Fruit fly (Drosophila melanogaster) whole organism, prepupa: ENCODE results near the gene to.

Experiments
- CG10631 ChIP-seq: fragments of 200-800 bp; sonication (Bioruptor generic); optimal IDR thresholded peaks from 2 replicates; lab custom pipeline; 2016; ENCODE audit warnings: missing biosample characterization, missing genetic modification characterization
- CG10669 ChIP-seq: fragments of 200-800 bp; sonication (Bioruptor generic); optimal IDR thresholded peaks from 3 replicates; lab custom pipeline; 2018; ENCODE audit warnings: missing biosample characterization, mild to moderate bottlenecking, missing genetic modification characterization, moderate library complexity
- CG11294 ChIP-seq: fragments of 200-800 bp; sonication (Bioruptor generic); IDR thresholded peaks from 2 replicates; pipeline ENCODE4 v1.3.6; 2022; ENCODE audit warnings: missing biosample characterization, missing genetic modification characterization
- CG15336 ChIP-seq: fragments of 200-800 bp; sonication (Bioruptor generic); IDR thresholded peaks from 2 replicates; pipeline ENCODE4 v1.3.6; 2022; ENCODE audit warnings: missing biosample characterization, missing genetic modification characterization
- CG1621 ChIP-seq: fragments of 200-800 bp; sonication (Bioruptor generic); optimal IDR thresholded peaks from 3 replicates; lab custom pipeline; 2018; ENCODE audit warnings: missing biosample characterization, mild to moderate bottlenecking, missing genetic modification characterization
- CG16779 ChIP-seq: fragments of 200-800 bp; sonication (Bioruptor generic); optimal IDR thresholded peaks from 3 replicates; lab custom pipeline; 2017; ENCODE audit warnings: missing biosample characterization, mild to moderate bottlenecking, missing genetic modification characterization
- CG3032 ChIP-seq: fragments of 200-800 bp; optimal IDR thresholded peaks from 2 replicates; lab custom pipeline; 2019; ENCODE audit warnings: missing biosample characterization, mild to moderate bottlenecking, missing genetic modification characterization, moderate library complexity
- CG31627 ChIP-seq: fragments of 200-800 bp; sonication (Bioruptor generic); optimal IDR thresholded peaks from 3 replicates; lab custom pipeline; 2016; ENCODE audit warnings: missing biosample characterization, missing genetic modification characterization
- CG32006 ChIP-seq: fragments of 200-800 bp; sonication (Bioruptor generic); optimal IDR thresholded peaks from 3 replicates; lab custom pipeline; 2017; ENCODE audit warnings: missing biosample characterization, mild to moderate bottlenecking, missing genetic modification characterization
- CG3919 ChIP-seq: fragments of 200-800 bp; sonication (Bioruptor generic); optimal IDR thresholded peaks from 3 replicates; lab custom pipeline; 2016; ENCODE audit warnings: missing biosample characterization, missing genetic modification characterization
- CG6276 ChIP-seq: fragments of 200-800 bp; sonication (Bioruptor generic); optimal IDR thresholded peaks from 2 replicates; lab custom pipeline; 2017; ENCODE audit warnings: missing biosample characterization, mild to moderate bottlenecking, missing genetic modification characterization
- CG6792 ChIP-seq: fragments of 200-800 bp; sonication (Bioruptor generic); optimal IDR thresholded peaks from 3 replicates; lab custom pipeline; 2016; ENCODE audit warnings: missing biosample characterization, missing genetic modification characterization
- CG6808 ChIP-seq: fragments of 200-800 bp; sonication (Bioruptor generic); optimal IDR thresholded peaks from 3 replicates; lab custom pipeline; 2017; ENCODE audit warnings: missing biosample characterization, missing genetic modification characterization, mild to moderate bottlenecking, moderate library complexity, missing genetic modification reagents
- CG6854 ChIP-seq: fragments of 200-800 bp; sonication (Bioruptor generic); optimal IDR thresholded peaks from 2 replicates; lab custom pipeline; 2017; ENCODE audit warnings: missing biosample characterization, mild to moderate bottlenecking, missing genetic modification characterization
- CG7368 ChIP-seq: fragments of 200-800 bp; sonication (Bioruptor generic); optimal IDR thresholded peaks from 3 replicates; lab custom pipeline; 2016; ENCODE audit warnings: missing biosample characterization, missing genetic modification characterization
- CG8319 ChIP-seq: fragments of 200-800 bp; sonication (Bioruptor generic); optimal IDR thresholded peaks from 3 replicates; lab custom pipeline; 2016; ENCODE audit warnings: missing biosample characterization, missing genetic modification characterization
- CG9139 ChIP-seq: fragments of 200-800 bp; sonication (Bioruptor generic); optimal IDR thresholded peaks from 3 replicates; lab custom pipeline; 2017; ENCODE audit warnings: missing biosample characterization, mild to moderate bottlenecking, missing genetic modification characterization
- Eip75B ChIP-seq: fragments of 200-800 bp; sonication (Bioruptor generic); optimal IDR thresholded peaks from 3 replicates; lab custom pipeline; 2016; ENCODE audit warnings: missing biosample characterization, missing genetic modification characterization
- Eip78C ChIP-seq: fragments of 200-800 bp; sonication (Bioruptor generic); peaks from one replicate; lab custom pipeline; 2016; ENCODE audit warnings: missing biosample characterization, missing genetic modification characterization
- Eip93F ChIP-seq: fragments of 200-800 bp; sonication (Bioruptor generic); optimal IDR thresholded peaks from 2 replicates; lab custom pipeline; 2016; ENCODE audit warnings: missing biosample characterization, mild to moderate bottlenecking, missing genetic modification characterization
- Ets21C ChIP-seq: fragments of 200-800 bp; sonication (Bioruptor generic); optimal IDR thresholded peaks from 3 replicates; lab custom pipeline; 2016; ENCODE audit warnings: missing biosample characterization, missing genetic modification characterization
- Ets96B ChIP-seq: fragments of 200-800 bp; optimal IDR thresholded peaks from 2 replicates; lab custom pipeline; 2019; ENCODE audit warnings: missing biosample characterization, mild to moderate bottlenecking, missing genetic modification characterization, moderate library complexity
- Hr39 ChIP-seq: fragments of 200-800 bp; sonication (Bioruptor generic); optimal IDR thresholded peaks from 2 replicates; lab custom pipeline; 2016; ENCODE audit warnings: missing biosample characterization, missing genetic modification characterization
- Lpt ChIP-seq: fragments of 200-800 bp; sonication (Bioruptor generic); optimal IDR thresholded peaks from 3 replicates; lab custom pipeline; 2016; ENCODE audit warnings: missing biosample characterization, missing genetic modification characterization
- Met ChIP-seq: fragments of 200-800 bp; sonication (Bioruptor generic); optimal IDR thresholded peaks from 3 replicates; lab custom pipeline; 2016; ENCODE audit warnings: missing biosample characterization, missing genetic modification characterization
- OdsH ChIP-seq: fragments of 200-800 bp; sonication (Bioruptor generic); optimal IDR thresholded peaks from 3 replicates; lab custom pipeline; 2016; ENCODE audit warnings: missing biosample characterization, missing genetic modification characterization
- Smox ChIP-seq: fragments of 200-800 bp; sonication (Bioruptor generic); optimal IDR thresholded peaks from 3 replicates; lab custom pipeline; 2016; ENCODE audit warnings: missing biosample characterization, missing genetic modification characterization
- Sox102F ChIP-seq: fragments of 200-800 bp; sonication (Bioruptor generic); optimal IDR thresholded peaks from 2 replicates; lab custom pipeline; 2016; ENCODE audit warnings: missing biosample characterization, mild to moderate bottlenecking, missing genetic modification characterization
- Sox14 ChIP-seq: fragments of 200-800 bp; sonication (Bioruptor generic); optimal IDR thresholded peaks from 3 replicates; lab custom pipeline; 2016; ENCODE audit warnings: missing biosample characterization, missing genetic modification characterization
- achi ChIP-seq: fragments of 200-800 bp; sonication (Bioruptor generic); optimal IDR thresholded peaks from 3 replicates; lab custom pipeline; 2016; ENCODE audit warnings: missing biosample characterization, missing genetic modification characterization
- acj6 ChIP-seq: fragments of 200-800 bp; sonication (Bioruptor generic); optimal IDR thresholded peaks from 3 replicates; lab custom pipeline; 2016; ENCODE audit warnings: missing biosample characterization, missing genetic modification characterization
- dsx ChIP-seq: fragments of 200-800 bp; optimal IDR thresholded peaks from 3 replicates; lab custom pipeline; 2019; ENCODE audit warnings: missing biosample characterization, mild to moderate bottlenecking, missing genetic modification characterization, moderate library complexity; ENCODE audit not compliant: poor library complexity, severe bottlenecking
- eg ChIP-seq: fragments of 200-800 bp; sonication (Bioruptor generic); IDR thresholded peaks from 3 replicates; pipeline ENCODE4 v1.3.6; 2022; ENCODE audit warnings: missing biosample characterization, missing genetic modification characterization
- esn ChIP-seq: fragments of 200-800 bp; sonication (Bioruptor generic); optimal IDR thresholded peaks from 2 replicates; lab custom pipeline; 2016; ENCODE audit warnings: missing biosample characterization, mild to moderate bottlenecking, missing genetic modification characterization, moderate library complexity
- fd59A ChIP-seq: fragments of 200-800 bp; sonication (Bioruptor generic); optimal IDR thresholded peaks from 2 replicates; lab custom pipeline; 2017; ENCODE audit warnings: missing biosample characterization, mild to moderate bottlenecking, missing genetic modification characterization, missing genetic modification reagents
- fd85E ChIP-seq: fragments of 200-800 bp; sonication (Bioruptor generic); optimal IDR thresholded peaks from 3 replicates; lab custom pipeline; 2016; ENCODE audit warnings: missing biosample characterization, missing genetic modification characterization
- fkh ChIP-seq: fragments of 200-800 bp; sonication (Bioruptor generic); optimal IDR thresholded peaks from 3 replicates; lab custom pipeline; 2017; ENCODE audit warnings: missing biosample characterization, mild to moderate bottlenecking, missing genetic modification characterization, moderate library complexity
- lz ChIP-seq: fragments of 200-800 bp; sonication (Bioruptor generic); optimal IDR thresholded peaks from 3 replicates; lab custom pipeline; 2016; ENCODE audit warnings: missing biosample characterization, missing genetic modification characterization
- net ChIP-seq: fragments of 200-800 bp; sonication (Bioruptor generic); optimal IDR thresholded peaks from 3 replicates; lab custom pipeline; 2016; ENCODE audit warnings: missing biosample characterization, missing genetic modification characterization
- pdm3 ChIP-seq: fragments of 200-800 bp; sonication (Bioruptor generic); optimal IDR thresholded peaks from 3 replicates; lab custom pipeline; 2016; ENCODE audit warnings: missing biosample characterization, missing genetic modification characterization
- salr ChIP-seq, 2 experiments: fragments of 200-800 bp; sonication (Bioruptor generic); optimal IDR thresholded peaks; 3 replicates each; lab custom pipeline; 2016 to 2018; ENCODE audit warnings: missing biosample characterization in 2 of 2, missing genetic modification characterization in 2 of 2, mild to moderate bottlenecking in 1 of 2
- spab ChIP-seq: fragments of 200-800 bp; sonication (Bioruptor generic); optimal IDR thresholded peaks from 2 replicates; lab custom pipeline; 2017; ENCODE audit warnings: missing biosample characterization, mild to moderate bottlenecking, missing genetic modification characterization, missing genetic modification reagents
- ss ChIP-seq, 2 experiments: fragments of 200-800 bp; sonication (Bioruptor generic); optimal IDR thresholded peaks; 2 replicates in 1 of 2; 3 replicates in 1 of 2; lab custom pipeline; 2017 to 2018; ENCODE audit warnings: mild to moderate bottlenecking in 2 of 2, missing biosample characterization in 2 of 2, missing genetic modification characterization in 2 of 2, moderate library complexity in 1 of 2
- svp ChIP-seq: fragments of 200-800 bp; sonication (Bioruptor generic); peaks from one replicate; lab custom pipeline; 2016; ENCODE audit warnings: missing biosample characterization, missing genetic modification characterization
- topi ChIP-seq: fragments of 200-800 bp; sonication (Bioruptor generic); optimal IDR thresholded peaks from 3 replicates; lab custom pipeline; 2016; ENCODE audit warnings: missing biosample characterization, missing genetic modification characterization
- vri ChIP-seq: fragments of 200-800 bp; sonication (Bioruptor generic); optimal IDR thresholded peaks from 3 replicates; lab custom pipeline; 2016; ENCODE audit warnings: missing biosample characterization, mild to moderate bottlenecking, missing genetic modification characterization

The to gene

DNA sequence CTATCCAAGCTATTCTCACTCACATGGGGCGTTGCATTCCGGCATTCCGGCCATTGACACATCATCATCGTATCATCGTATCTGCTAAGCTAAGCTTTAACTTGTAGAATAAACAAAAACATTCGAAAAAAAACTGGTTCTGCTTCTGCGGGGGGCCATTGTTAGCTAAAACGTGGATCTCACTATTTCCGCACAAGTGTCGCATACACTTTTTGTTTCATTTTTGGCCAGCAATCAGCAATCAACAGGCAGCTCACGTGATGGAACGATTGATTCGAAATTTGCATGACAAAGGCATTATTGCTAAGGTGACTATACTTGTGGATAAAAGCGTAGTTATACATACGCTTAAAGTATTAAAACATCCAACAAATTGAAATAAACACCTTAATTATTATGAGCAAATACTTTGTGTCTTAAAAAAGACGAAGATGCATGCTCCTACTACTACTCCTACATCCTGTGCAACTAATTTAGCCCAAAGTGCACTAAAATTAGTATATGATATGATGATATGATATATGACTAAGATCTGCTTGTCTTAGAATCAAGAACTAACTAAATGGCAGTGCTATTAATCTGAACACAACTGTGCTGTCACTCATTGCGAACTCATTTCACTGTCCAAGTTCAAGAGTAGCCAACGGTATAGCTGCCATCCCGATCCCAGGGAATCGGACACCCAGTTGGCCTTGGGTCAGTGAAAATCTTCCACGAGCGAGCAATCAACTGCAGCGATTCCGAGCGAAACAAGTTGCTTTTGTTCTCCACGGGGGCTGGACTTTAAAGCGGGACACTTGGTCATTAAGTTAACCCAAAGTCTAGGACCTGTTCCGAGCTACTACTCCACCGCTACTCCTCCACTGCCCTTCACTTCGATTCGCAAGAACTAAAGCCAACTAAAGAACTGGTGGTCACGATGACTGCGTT, 944 bp upstream of the to start:
- TF ChIP-seq achi (GFP tag; lab: Kevin White, UChicago) (no peak), Met (GFP tag; lab: Kevin White, UChicago) (no peak), Eip75B (GFP tag; lab: Kevin White, UChicago) (peak; percentile 31), OdsH (no peak), Sox14 (GFP tag; lab: Kevin White, UChicago) (no peak), CG16779 (tag; lab: Kevin White, UChicago) (no peak), Sox102F (GFP tag; lab: Kevin White, UChicago) (no peak), CG32006 (GFP tag; lab: Kevin White, UChicago) (no peak), dsx (GFP tag; lab: Kevin White, UChicago) (peak; percentile 56), topi (no peak), pdm3 (GFP tag; lab: Kevin White, UChicago) (no peak), spab (GFP tag; lab: Kevin White, UChicago) (peak; percentile 22), CG6276 (GFP tag; lab: Kevin White, UChicago) (no peak), ss (GFP tag; optimal IDR thresholded peaks at IDR 0.05; lab: Kevin White, UChicago) (peak; percentile 28 to 32), eg (GFP tag; lab: Robert Waterston, UW) (no peak), esn (GFP tag; lab: Kevin White, UChicago) (no peak), Lpt (GFP tag; lab: Kevin White, UChicago) (no peak), CG1621 (peak; percentile 45), CG10669 (GFP tag; lab: Kevin White, UChicago) (peak; percentile 31), lz (GFP tag; lab: Kevin White, UChicago) (no peak), Hr39 (GFP tag; lab: Kevin White, UChicago) (no peak), Ets96B (tag; lab: Kevin White, UChicago) (peak; percentile 39), CG9139 (GFP tag; lab: Kevin White, UChicago) (no peak), Smox (GFP tag; lab: Kevin White, UChicago) (no peak), Ets21C (GFP tag; lab: Kevin White, UChicago) (no peak), CG7368 (no peak), svp (GFP tag; lab: Kevin White, UChicago) (no peak), CG3032 (tag; lab: Kevin White, UChicago) (peak; percentile 42), CG15336 (GFP tag; lab: Robert Waterston, UW) (no peak), CG3919 (peak; percentile 6), CG8319 (GFP tag; lab: Kevin White, UChicago) (no peak), salr (GFP tag; optimal IDR thresholded peaks at IDR 0.05; lab: Kevin White, UChicago) (no peak), acj6 (GFP tag; lab: Kevin White, UChicago) (no peak), CG10631 (GFP tag; lab: Kevin White, UChicago) (no peak), fkh (GFP tag; lab: Kevin White, UChicago) (no peak), CG6792 (GFP tag; lab: Kevin White, UChicago) (no peak), CG6808 (GFP tag; lab: Kevin White, UChicago) (peak; percentile 47), Eip78C (GFP tag; lab: Kevin White, UChicago) (peak; percentile 78), fd59A (no peak), Eip93F (GFP tag; lab: Kevin White, UChicago) (no peak), CG31627 (GFP tag; lab: Kevin White, UChicago) (no peak), vri (GFP tag; lab: Kevin White, UChicago) (no peak), fd85E (GFP tag; lab: Kevin White, UChicago) (no peak), CG11294 (GFP tag; lab: Robert Waterston, UW) (no peak), CG6854 (GFP tag; lab: Kevin White, UChicago) (no peak), net (GFP tag; lab: Kevin White, UChicago) (no peak)
- TF ChIP-seq, all 60 proteins: peak for 11
